Worm (Caenorhabditis elegans) whole organism, L4 larva: ENCODE data around the gene rga-3.

ENCODE experiments used
- D1046.2 ChIP-seq: fragments of 200-800 bp; sonication (Bioruptor generic); IDR thresholded peaks from 2 replicates; pipeline ENCODE4 v1.3.6; 2022; ENCODE audit warnings: missing genetic modification characterization, missing compliant biosample characterization
- F44E2.7 ChIP-seq: fragments of 200-800 bp; sonication (Bioruptor generic); IDR thresholded peaks from 2 replicates; pipeline ENCODE4 v2.1.2; 2022; ENCODE audit warnings: missing genetic modification characterization, missing compliant biosample characterization
- ZK337.2 ChIP-seq: fragments of 200-800 bp; sonication (Bioruptor generic); IDR thresholded peaks from 2 replicates; pipeline ENCODE4 v1.3.6; 2022; ENCODE audit warnings: missing genetic modification reagents, missing genetic modification characterization, missing compliant biosample characterization
- attf-4 ChIP-seq: sonication (generic microtip); optimal IDR thresholded peaks from 3 replicates; lab custom pipeline; 2017; ENCODE audit warnings: missing biosample characterization, missing genetic modification characterization
- ceh-20 ChIP-seq: fragments of 200-800 bp; sonication (Bioruptor generic); IDR thresholded peaks from 2 replicates; pipeline ENCODE4 v1.3.6; 2022; ENCODE audit warnings: missing genetic modification reagents, missing genetic modification characterization, missing compliant biosample characterization
- ceh-28 ChIP-seq: fragments of 150-350 bp; optimal IDR thresholded peaks from 2 replicates; lab custom pipeline; 2014; ENCODE audit warnings: missing biosample characterization, missing genetic modification reagents, missing genetic modification characterization
- cey-2 ChIP-seq: sonication (generic microtip); optimal IDR thresholded peaks from 3 replicates; lab custom pipeline; 2017; ENCODE audit warnings: missing genetic modification characterization, mild to moderate bottlenecking, missing compliant biosample characterization, antibody characterized with exemption, borderline replicate concordance; ENCODE audit not compliant: insufficient read depth
- daf-12 ChIP-seq: fragments of 150-350 bp; optimal IDR thresholded peaks from 2 replicates; lab custom pipeline; 2014; ENCODE audit warnings: missing biosample characterization, missing genetic modification reagents, missing genetic modification characterization
- daf-16 ChIP-seq, 3 experiments: sonication (generic microtip); optimal IDR thresholded peaks; 2 replicates each; lab custom pipeline; 2016 to 2017; ENCODE audit warnings: missing genetic modification characterization in 3 of 3, missing genetic modification reagents in 3 of 3, mild to moderate bottlenecking in 2 of 3, missing compliant biosample characterization in 2 of 3, missing biosample characterization in 1 of 3, moderate library complexity in 1 of 3
- dmd-6 ChIP-seq: fragments of 200-800 bp; sonication (Bioruptor generic); IDR thresholded peaks from 2 replicates; pipeline ENCODE4 v1.3.6; 2022; ENCODE audit warnings: missing genetic modification reagents, missing genetic modification characterization, missing compliant biosample characterization
- dpl-1 ChIP-seq: fragments of 150-350 bp; optimal IDR thresholded peaks from 2 replicates; lab custom pipeline; 2014; ENCODE audit warnings: missing biosample characterization, missing genetic modification reagents, missing genetic modification characterization
- dve-1 ChIP-seq: sonication (generic microtip); optimal IDR thresholded peaks from 2 replicates; lab custom pipeline; 2017; ENCODE audit warnings: antibody characterized with exemption, mild to moderate bottlenecking, missing genetic modification characterization, missing compliant biosample characterization; ENCODE audit not compliant: insufficient read depth
- fos-1 ChIP-seq: fragments of 150-350 bp; optimal IDR thresholded peaks from 2 replicates; lab custom pipeline; 2014; ENCODE audit warnings: missing biosample characterization, missing genetic modification characterization
- hif-1 ChIP-seq, 2 experiments: sonication (generic microtip); optimal IDR thresholded peaks; 2 replicates each; lab custom pipeline; 2016 to 2017; ENCODE audit warnings: missing compliant biosample characterization in 2 of 2, missing genetic modification characterization in 2 of 2, missing genetic modification reagents in 2 of 2, missing genotype in 2 of 2, mild to moderate bottlenecking in 1 of 2
- hlh-11 ChIP-seq: fragments of 200-800 bp; sonication (Bioruptor generic); optimal IDR thresholded peaks from 2 replicates; lab custom pipeline; 2018; ENCODE audit warnings: mild to moderate bottlenecking, missing genetic modification characterization, missing compliant biosample characterization
- lim-7 ChIP-seq: fragments of 200-800 bp; sonication (Bioruptor generic); IDR thresholded peaks from 2 replicates; pipeline ENCODE4 v1.3.6; 2022; ENCODE audit warnings: missing genetic modification characterization, missing compliant biosample characterization
- lin-1 ChIP-seq: fragments of 200-800 bp; sonication (Bioruptor generic); IDR thresholded peaks from 2 replicates; pipeline ENCODE4 v1.3.6; 2022; ENCODE audit warnings: missing genetic modification reagents, missing genetic modification characterization, missing compliant biosample characterization
- lin-13 ChIP-seq: fragments of 150-350 bp; optimal IDR thresholded peaks from 2 replicates; lab custom pipeline; 2014; ENCODE audit warnings: missing biosample characterization, missing genetic modification reagents, missing genetic modification characterization
- lin-38 ChIP-seq: fragments of 200-800 bp; sonication (Bioruptor generic); IDR thresholded peaks from 2 replicates; pipeline ENCODE4 v1.3.6; 2022; ENCODE audit warnings: missing genetic modification reagents, missing genetic modification characterization, missing compliant biosample characterization
- madf-5 ChIP-seq, 2 experiments: fragments of 200-800 bp; sonication (Bioruptor generic); IDR thresholded peaks; 2 replicates each; pipeline ENCODE4 v1.3.6; 2022; ENCODE audit warnings: missing compliant biosample characterization in 2 of 2, missing genetic modification characterization in 2 of 2
- mdl-1 ChIP-seq, 2 experiments: fragments of 150-350 bp in 1 of 2; sonication (generic microtip) in 1 of 2; optimal IDR thresholded peaks; 2 replicates each; lab custom pipeline; 2014 to 2017; ENCODE audit warnings: missing biosample characterization in 2 of 2, missing genetic modification characterization in 2 of 2
- mes-2 ChIP-seq: sonication (generic microtip); optimal IDR thresholded peaks from 2 replicates; lab custom pipeline; 2016; ENCODE audit warnings: missing genotype, mild to moderate bottlenecking, missing genetic modification characterization, missing compliant biosample characterization; ENCODE audit not compliant: poor library complexity, severe bottlenecking
- mxl-3 ChIP-seq: fragments of 200-800 bp; sonication (Bioruptor generic); optimal IDR thresholded peaks from 2 replicates; lab custom pipeline; 2018; ENCODE audit warnings: mild to moderate bottlenecking, missing genetic modification characterization, missing compliant biosample characterization
- nhr-10 ChIP-seq: fragments of 150-350 bp; optimal IDR thresholded peaks from 2 replicates; lab custom pipeline; 2014; ENCODE audit warnings: missing biosample characterization, missing genetic modification characterization
- nhr-28 ChIP-seq: fragments of 150-350 bp; optimal IDR thresholded peaks from 2 replicates; lab custom pipeline; 2014; ENCODE audit warnings: missing biosample characterization, missing genetic modification characterization
- nhr-41 ChIP-seq: fragments of 200-800 bp; sonication (Bioruptor generic); IDR thresholded peaks from 2 replicates; pipeline ENCODE4 v1.3.6; 2022; ENCODE audit warnings: missing genetic modification reagents, missing genetic modification characterization, missing compliant biosample characterization
- nhr-6 ChIP-seq: fragments of 150-350 bp; optimal IDR thresholded peaks from 2 replicates; lab custom pipeline; 2014; ENCODE audit warnings: missing biosample characterization, missing genetic modification characterization
- nhr-76 ChIP-seq: fragments of 150-350 bp; optimal IDR thresholded peaks from 2 replicates; lab custom pipeline; 2014; ENCODE audit warnings: missing biosample characterization, missing genetic modification characterization
- php-3 ChIP-seq: fragments of 200-800 bp; sonication (Bioruptor generic); IDR thresholded peaks from 2 replicates; pipeline ENCODE4 v1.3.6; 2022; ENCODE audit warnings: missing genetic modification reagents, missing genetic modification characterization, missing compliant biosample characterization
- pqm-1 ChIP-seq: sonication (generic microtip); optimal IDR thresholded peaks from 2 replicates; lab custom pipeline; 2017; ENCODE audit warnings: missing biosample characterization, missing genetic modification characterization
- sdz-12 ChIP-seq: fragments of 200-800 bp; sonication (Bioruptor generic); optimal IDR thresholded peaks from 2 replicates; lab custom pipeline; 2018; ENCODE audit warnings: mild to moderate bottlenecking, missing genetic modification characterization, missing compliant biosample characterization
- skn-1 ChIP-seq: fragments of 150-350 bp; optimal IDR thresholded peaks from 2 replicates; lab custom pipeline; 2014; ENCODE audit warnings: missing biosample characterization, missing genetic modification characterization
- spr-3 ChIP-seq: fragments of 200-800 bp; sonication (Bioruptor generic); optimal IDR thresholded peaks from 2 replicates; lab custom pipeline; 2018; ENCODE audit warnings: mild to moderate bottlenecking, missing genetic modification characterization, missing compliant biosample characterization
- tag-97 ChIP-seq: fragments of 200-800 bp; sonication (Bioruptor generic); IDR thresholded peaks from 2 replicates; pipeline ENCODE4 v1.3.6; 2022; ENCODE audit warnings: missing genetic modification characterization, missing compliant biosample characterization
- unc-62 ChIP-seq, 3 experiments: fragments of 150-350 bp in 1 of 3; sonication (generic microtip); optimal IDR thresholded peaks in 2 of 3; peaks in 1 of 3; 1 replicate in 1 of 3; 2 replicates in 2 of 3; lab custom pipeline; 2014 to 2017; ENCODE audit warnings: missing biosample characterization in 3 of 3, missing genetic modification characterization in 3 of 3, missing genetic modification reagents in 3 of 3, missing genotype in 1 of 3
- vab-7 ChIP-seq: fragments of 200-800 bp; sonication (Bioruptor generic); IDR thresholded peaks from 2 replicates; pipeline ENCODE4 v1.3.6; 2022; ENCODE audit warnings: missing genetic modification reagents, missing genetic modification characterization, missing compliant biosample characterization
- zag-1 ChIP-seq: fragments of 150-350 bp; optimal IDR thresholded peaks from 2 replicates; lab custom pipeline; 2014; ENCODE audit warnings: missing biosample characterization, missing genetic modification characterization
- zfp-3 ChIP-seq: fragments of 200-800 bp; sonication (Bioruptor generic); conservative IDR thresholded peaks from 2 replicates; pipeline ENCODE4 v1.3.6; 2022; ENCODE audit warnings: missing genetic modification reagents, missing genetic modification characterization, missing compliant biosample characterization

The rga-3 gene

ce11 chrV:5687115-5687979, 30.3 kb upstream of the rga-3 start, which contains the start of gene F25B4.7 (continued):
- TF ChIP-seq vab-7 (GFP tag; lab: Robert Waterston, UW) (no peak), daf-12 (tag; lab: Kevin White, UChicago) (no peak), skn-1 (no peak), nhr-6 (tag; lab: Kevin White, UChicago) (no peak)

ce11 chrV:5691665-5692407, 25.8 kb upstream of the rga-3 start, which contains the start of gene F25B4.8:
Gene F25B4.8, minus strand, starts transcription at chrV:5691715.
- TF ChIP-seq pqm-1 (tag; lab: Kevin White, UChicago) (peak; percentile 12), nhr-10 (tag; lab: Kevin White, UChicago) (no peak), daf-16 (GFP tag; optimal IDR thresholded peaks at IDR 0.05; lab: Kevin White, UChicago) (no peak), daf-16 (tag; optimal IDR thresholded peaks at IDR 0.05; lab: Kevin White, UChicago) (peak; percentile 34), dve-1 (tag; lab: Kevin White, UChicago) (peak; percentile 8), zag-1 (tag; lab: Kevin White, UChicago) (no peak)

- no peak for TF ChIP-seq lin-1 (GFP tag; lab: Robert Waterston, UW)
- no peak for TF ChIP-seq lim-7 (GFP tag; lab: Robert Waterston, UW)
- peak in 1 of 2 experiments; percentile 72 for TF ChIP-seq unc-62 (GFP tag; optimal IDR thresholded peaks at IDR 0.05 in 1 of 2; lab: Kevin White, UChicago)
- no peak for TF ChIP-seq unc-62 (tag; optimal IDR thresholded peaks at IDR 0.05; lab: Kevin White, UChicago)
- peak; percentile 36 for TF ChIP-seq hlh-11 (tag; lab: Kevin White, UChicago)
- TF ChIP-seq dve-1 (tag; lab: Kevin White, UChicago): no peak
- TF ChIP-seq daf-12 (tag; lab: Kevin White, UChicago): no peak
- peak in 1 of 2 experiments; percentile 4 for TF ChIP-seq mdl-1 (tag; optimal IDR thresholded peaks at IDR 0.05; lab: Kevin White, UChicago)
- TF ChIP-seq sdz-12 (GFP tag; lab: Kevin White, UChicago): no peak
- TF ChIP-seq cey-2 (tag; lab: Kevin White, UChicago): no peak
Measured at ce11 chrV:5693595-5693994, 24.1 kb upstream of the rga-3 start.

ce11 chrV:5695635-5696034, 22.1 kb upstream of the rga-3 start:
- TF ChIP-seq dpl-1 (no peak), cey-2 (tag; lab: Kevin White, UChicago) (no peak), ZK337.2 (GFP tag; lab: Robert Waterston, UW) (no peak), nhr-28 (peak; percentile 55), hlh-11 (tag; lab: Kevin White, UChicago) (peak; percentile 47), tag-97 (GFP tag; lab: Robert Waterston, UW) (no peak), ceh-28 (tag; lab: Kevin White, UChicago) (no peak), lin-38 (GFP tag; lab: Robert Waterston, UW) (no peak), nhr-41 (GFP tag; lab: Robert Waterston, UW) (no peak), mes-2 (tag; lab: Kevin White, UChicago) (no peak), pqm-1 (tag; lab: Kevin White, UChicago) (no peak), php-3 (GFP tag; lab: Robert Waterston, UW) (0 out of 2 replicates have a peak, but pooled peaks have one; percentile 55), madf-5 (GFP tag; IDR thresholded peaks at IDR 0.05; lab: Robert Waterston, UW) (no peak), daf-12 (tag; lab: Kevin White, UChicago) (no peak), ceh-20 (peak; percentile 30; the same call in 1 of the 2 replicates), F44E2.7 (no peak), nhr-76 (tag; lab: Kevin White, UChicago) (no peak), daf-16 (GFP tag; optimal IDR thresholded peaks at IDR 0.05; lab: Kevin White, UChicago) (no peak), daf-16 (tag; optimal IDR thresholded peaks at IDR 0.05; lab: Kevin White, UChicago) (peak; percentile 30), unc-62 (GFP tag; optimal IDR thresholded peaks at IDR 0.05 in 1 of 2; lab: Kevin White, UChicago) (peak in 1 of 2 experiments; percentile 63), unc-62 (tag; optimal IDR thresholded peaks at IDR 0.05; lab: Kevin White, UChicago) (no peak), dmd-6 (GFP tag; lab: Robert Waterston, UW) (no peak), spr-3 (GFP tag; lab: Kevin White, UChicago) (no peak), D1046.2 (GFP tag; lab: Robert Waterston, UW) (no peak), fos-1 (tag; lab: Kevin White, UChicago) (no peak), lin-1 (GFP tag; lab: Robert Waterston, UW) (0 out of 2 replicates have a peak, but pooled peaks have one; percentile 33), hif-1 (tag; optimal IDR thresholded peaks at IDR 0.05; lab: Kevin White, UChicago) (no peak), lin-13 (GFP tag; lab: Kevin White, UChicago) (no peak), zfp-3 (GFP tag; lab: Robert Waterston, UW) (no peak), attf-4 (tag; lab: Kevin White, UChicago) (no peak), mxl-3 (GFP tag; lab: Kevin White, UChicago) (peak; percentile 11)
